Worm (Caenorhabditis elegans) whole organism, mixed stage, embryonic: Measurements from ENCODE around the gene nhr-28.

ENCODE experiments used
- M03D4.4 ChIP-seq: sonication (generic microtip); optimal IDR thresholded peaks from 2 replicates; lab custom pipeline; 2017; ENCODE audit warnings: mild to moderate bottlenecking, missing genetic modification characterization, missing compliant biosample characterization
- bed-3 ChIP-seq: fragments of 200-800 bp; sonication (Bioruptor generic); optimal IDR thresholded peaks from 3 replicates; lab custom pipeline; 2018; ENCODE audit warnings: mild to moderate bottlenecking, missing genetic modification characterization, moderate library complexity, missing compliant biosample characterization
- blmp-1 ChIP-seq: fragments of 150-350 bp; optimal IDR thresholded peaks from 2 replicates; lab custom pipeline; 2014; ENCODE audit warnings: missing biosample characterization, missing genetic modification characterization
- ceh-39 ChIP-seq: fragments of 150-350 bp; optimal IDR thresholded peaks from 2 replicates; lab custom pipeline; 2014; ENCODE audit warnings: missing biosample characterization, missing genetic modification characterization
- ceh-43 ChIP-seq: fragments of 200-800 bp; sonication (Bioruptor generic); optimal IDR thresholded peaks from 2 replicates; lab custom pipeline; 2018; ENCODE audit warnings: mild to moderate bottlenecking, missing genetic modification characterization, moderate library complexity, missing compliant biosample characterization
- ceh-83 ChIP-seq: fragments of 200-800 bp; sonication (Bioruptor generic); optimal IDR thresholded peaks from 2 replicates; lab custom pipeline; 2018; ENCODE audit warnings: mild to moderate bottlenecking, missing genetic modification characterization, missing compliant biosample characterization
- ces-1 ChIP-seq: fragments of 150-350 bp; optimal IDR thresholded peaks from 2 replicates; lab custom pipeline; 2014; ENCODE audit warnings: missing biosample characterization, missing genetic modification reagents, missing genetic modification characterization
- cnd-1 ChIP-seq: fragments of 200-800 bp; sonication (Bioruptor generic); optimal IDR thresholded peaks from 2 replicates; lab custom pipeline; 2018; ENCODE audit warnings: mild to moderate bottlenecking, missing genetic modification characterization, missing compliant biosample characterization
- drap-1 ChIP-seq: fragments of 200-800 bp; sonication (Bioruptor generic); optimal IDR thresholded peaks from 3 replicates; lab custom pipeline; 2018; ENCODE audit warnings: mild to moderate bottlenecking, missing genetic modification characterization, missing compliant biosample characterization
- elt-1 ChIP-seq: sonication (generic microtip); optimal IDR thresholded peaks from 2 replicates; lab custom pipeline; 2017; ENCODE audit warnings: missing genetic modification characterization, mild to moderate bottlenecking, missing compliant biosample characterization, antibody characterized with exemption, moderate library complexity, borderline replicate concordance; ENCODE audit not compliant: insufficient read depth
- elt-3 ChIP-seq: fragments of 150-350 bp; optimal IDR thresholded peaks from 2 replicates; lab custom pipeline; 2014; ENCODE audit warnings: missing biosample characterization, missing genetic modification characterization
- flh-1 ChIP-seq: fragments of 200-800 bp; sonication (Bioruptor generic); optimal IDR thresholded peaks from 2 replicates; lab custom pipeline; 2018; ENCODE audit warnings: mild to moderate bottlenecking, missing genetic modification characterization, moderate library complexity, missing compliant biosample characterization
- hlh-1 ChIP-seq: fragments of 150-350 bp; optimal IDR thresholded peaks from 2 replicates; lab custom pipeline; 2014; ENCODE audit warnings: missing biosample characterization, missing genetic modification reagents, missing genetic modification characterization
- lin-13 ChIP-seq: fragments of 150-350 bp; optimal IDR thresholded peaks from 2 replicates; lab custom pipeline; 2014; ENCODE audit warnings: missing biosample characterization, missing genetic modification characterization
- lin-32 ChIP-seq: fragments of 200-800 bp; sonication (Bioruptor generic); optimal IDR thresholded peaks from 2 replicates; lab custom pipeline; 2018; ENCODE audit warnings: mild to moderate bottlenecking, missing genetic modification characterization, missing compliant biosample characterization
- lsy-2 ChIP-seq: fragments of 150-350 bp; optimal IDR thresholded peaks from 2 replicates; lab custom pipeline; 2014; ENCODE audit warnings: missing biosample characterization, missing genetic modification characterization
- mab-5 ChIP-seq: fragments of 150-350 bp; optimal IDR thresholded peaks from 2 replicates; lab custom pipeline; 2014; ENCODE audit warnings: missing biosample characterization, missing genetic modification characterization
- mep-1 ChIP-seq: fragments of 150-350 bp; optimal IDR thresholded peaks from 2 replicates; lab custom pipeline; 2017; ENCODE audit warnings: missing biosample characterization, missing genetic modification reagents, missing genetic modification characterization, inconsistent platforms
- mls-2 ChIP-seq: sonication (generic microtip); optimal IDR thresholded peaks from 2 replicates; lab custom pipeline; 2016; ENCODE audit warnings: mild to moderate bottlenecking, missing genetic modification characterization, moderate library complexity, missing compliant biosample characterization
- nhr-12 ChIP-seq: fragments of 150-350 bp; optimal IDR thresholded peaks from 2 replicates; lab custom pipeline; 2014; ENCODE audit warnings: missing biosample characterization, missing genetic modification characterization
- nhr-2 ChIP-seq: fragments of 150-350 bp; optimal IDR thresholded peaks from 2 replicates; lab custom pipeline; 2014; ENCODE audit warnings: missing biosample characterization, missing genetic modification characterization
- nhr-237 ChIP-seq: fragments of 150-350 bp; optimal IDR thresholded peaks from 2 replicates; lab custom pipeline; 2014; ENCODE audit warnings: missing biosample characterization, missing genetic modification characterization
- nhr-28 ChIP-seq: fragments of 150-350 bp; optimal IDR thresholded peaks from 2 replicates; lab custom pipeline; 2014; ENCODE audit warnings: missing biosample characterization, missing genetic modification characterization
- pha-4 ChIP-seq: fragments of 150-350 bp; optimal IDR thresholded peaks from 2 replicates; lab custom pipeline; 2018; ENCODE audit warnings: missing biosample characterization, missing genetic modification reagents, missing genetic modification characterization
- sem-2 ChIP-seq: fragments of 200-800 bp; sonication (Bioruptor generic); optimal IDR thresholded peaks from 2 replicates; lab custom pipeline; 2018; ENCODE audit warnings: mild to moderate bottlenecking, missing genetic modification characterization, missing compliant biosample characterization
- snpc-4 ChIP-seq: fragments of 150-350 bp; optimal IDR thresholded peaks from 2 replicates; lab custom pipeline; 2014; ENCODE audit warnings: missing biosample characterization, missing genetic modification characterization
- sptf-1 ChIP-seq: sonication (generic microtip); optimal IDR thresholded peaks from 2 replicates; lab custom pipeline; 2017; ENCODE audit warnings: mild to moderate bottlenecking, missing genetic modification characterization, moderate library complexity, missing compliant biosample characterization
- tbx-8 ChIP-seq: fragments of 200-800 bp; sonication (Bioruptor generic); optimal IDR thresholded peaks from 2 replicates; lab custom pipeline; 2018; ENCODE audit warnings: mild to moderate bottlenecking, missing genetic modification characterization, moderate library complexity, missing compliant biosample characterization
- unc-120 ChIP-seq: sonication (generic microtip); optimal IDR thresholded peaks from 2 replicates; lab custom pipeline; 2017; ENCODE audit warnings: missing genetic modification characterization, missing compliant biosample characterization; ENCODE audit not compliant: poor library complexity, severe bottlenecking
- unc-39 ChIP-seq: fragments of 150-350 bp; optimal IDR thresholded peaks from 2 replicates; lab custom pipeline; 2014; ENCODE audit warnings: missing biosample characterization, missing genetic modification characterization
- unc-62 ChIP-seq: fragments of 150-350 bp; optimal IDR thresholded peaks from 2 replicates; lab custom pipeline; 2014; ENCODE audit warnings: missing biosample characterization, missing genetic modification reagents, missing genetic modification characterization
- zip-8 ChIP-seq: fragments of 150-350 bp; optimal IDR thresholded peaks from 2 replicates; lab custom pipeline; 2014; ENCODE audit warnings: missing biosample characterization, missing genetic modification characterization
- ztf-11 ChIP-seq: fragments of 150-350 bp; optimal IDR thresholded peaks from 2 replicates; lab custom pipeline; 2014; ENCODE audit warnings: missing biosample characterization, missing genetic modification characterization

Gene nhr-28

ce11 chrX:16354598-16355211 is at the start of gene nhr-28:
Gene nhr-28 (plus strand): TSS chrX:16354976.
- TF ChIP-seq nhr-28 (tag; lab: Kevin White, UChicago) = no peak
- no peak for TF ChIP-seq lin-13 (tag; lab: Kevin White, UChicago)
- no peak for TF ChIP-seq nhr-12 (tag; lab: Kevin White, UChicago)
- TF ChIP-seq lsy-2 (tag; lab: Kevin White, UChicago) = no peak
- no peak for TF ChIP-seq lin-32 (GFP tag; lab: Kevin White, UChicago)
- TF ChIP-seq ztf-11 (tag; lab: Kevin White, UChicago) = no peak
- no peak for TF ChIP-seq nhr-2 (tag; lab: Kevin White, UChicago)

- no peak for TF ChIP-seq nhr-237 (tag; lab: Kevin White, UChicago)
- no peak for TF ChIP-seq cnd-1 (tag; lab: Kevin White, UChicago)
- no peak for TF ChIP-seq ceh-83 (GFP tag; lab: Kevin White, UChicago)
- TF ChIP-seq lin-32 (GFP tag; lab: Kevin White, UChicago) = no peak
- no peak for TF ChIP-seq nhr-12 (tag; lab: Kevin White, UChicago)
- TF ChIP-seq elt-3 (tag; lab: Kevin White, UChicago) = no peak
- TF ChIP-seq elt-1 = no peak
- TF ChIP-seq ceh-39 (tag; lab: Kevin White, UChicago) = no peak
- no peak for TF ChIP-seq mab-5 (tag; lab: Kevin White, UChicago)
- TF ChIP-seq unc-39 (tag; lab: Kevin White, UChicago) = no peak
- no peak for TF ChIP-seq unc-62 (GFP tag; lab: Kevin White, UChicago)
- TF ChIP-seq ceh-43 (GFP tag; lab: Kevin White, UChicago) = no peak
- TF ChIP-seq tbx-8 (GFP tag; lab: Kevin White, UChicago) = no peak
- no peak for TF ChIP-seq sptf-1 (tag; lab: Kevin White, UChicago)
- TF ChIP-seq unc-120 = no peak
- TF ChIP-seq snpc-4 (tag; lab: Kevin White, UChicago) = no peak
- TF ChIP-seq bed-3 (GFP tag; lab: Kevin White, UChicago) = no peak
- no peak for TF ChIP-seq hlh-1
- TF ChIP-seq mls-2 (tag; lab: Kevin White, UChicago) = no peak
Measured at ce11 chrX:16306164-16306563, 48.6 kb upstream of the nhr-28 start, which contains the start of gene twk-22. Gene twk-22 (plus strand): TSS chrX:16306464.

- TF ChIP-seq unc-120 (no peak), flh-1 (no peak), elt-3 (tag; lab: Kevin White, UChicago) (no peak), tbx-8 (GFP tag; lab: Kevin White, UChicago) (no peak), unc-62 (GFP tag; lab: Kevin White, UChicago) (no peak), M03D4.4 (tag; lab: Kevin White, UChicago) (no peak), blmp-1 (tag; lab: Kevin White, UChicago) (no peak), nhr-12 (tag; lab: Kevin White, UChicago) (no peak), snpc-4 (tag; lab: Kevin White, UChicago) (no peak), mep-1 (no peak), hlh-1 (no peak), drap-1 (no peak), elt-1 (no peak), ces-1 (GFP tag; lab: Kevin White, UChicago) (no peak), sem-2 (GFP tag; lab: Kevin White, UChicago) (no peak), pha-4 (tag; lab: Kevin White, UChicago) (no peak), zip-8 (tag; lab: Kevin White, UChicago) (no peak), mab-5 (tag; lab: Kevin White, UChicago) (no peak), nhr-28 (tag; lab: Kevin White, UChicago) (no peak)
Measured at ce11 chrX:16309705-16310104, 45.1 kb upstream of the nhr-28 start.

- no peak for TF ChIP-seq nhr-28 (tag; lab: Kevin White, UChicago)
- no peak for TF ChIP-seq flh-1
- no peak for TF ChIP-seq snpc-4 (tag; lab: Kevin White, UChicago)
- no peak for TF ChIP-seq hlh-1
- no peak for TF ChIP-seq drap-1
- TF ChIP-seq nhr-237 (tag; lab: Kevin White, UChicago) = no peak
- no peak for TF ChIP-seq ces-1 (GFP tag; lab: Kevin White, UChicago)
- no peak for TF ChIP-seq pha-4 (tag; lab: Kevin White, UChicago)
Measured at ce11 chrX:16317629-16318028, 37.1 kb upstream of the nhr-28 start, which contains the start of gene T01B4.3. Gene T01B4.3 (minus strand): TSS chrX:16317729.
